Fruit fly (Drosophila melanogaster) whole organism, pupa: ENCODE data around the gene CG32700.

ENCODE experiments used
- CG14655 ChIP-seq: fragments of 200-800 bp; sonication (Bioruptor generic); optimal IDR thresholded peaks from 3 replicates; lab custom pipeline; 2017; ENCODE audit warnings: mild to moderate bottlenecking, missing biosample characterization, missing genetic modification reagents, missing genetic modification characterization
- CG34367 ChIP-seq: fragments of 200-800 bp; sonication (Bioruptor generic); optimal IDR thresholded peaks from 2 replicates; lab custom pipeline; 2018; ENCODE audit warnings: missing biosample characterization, mild to moderate bottlenecking, missing genetic modification characterization

- TF ChIP-seq CG34367 (tag; lab: Kevin White, UChicago), result no peak
- TF ChIP-seq CG14655 (GFP tag; lab: Kevin White, UChicago), result no peak
These were observed 30.5 kb downstream of the CG32700 start for dm6 chrX:9520175-9520574.
